Fruit fly (Drosophila melanogaster): ENCODE results near the gene fusl.
A peak's percentile ranks its signal among the peaks of the same experiment; 100 is the strongest.

The fusl gene

DNA sequence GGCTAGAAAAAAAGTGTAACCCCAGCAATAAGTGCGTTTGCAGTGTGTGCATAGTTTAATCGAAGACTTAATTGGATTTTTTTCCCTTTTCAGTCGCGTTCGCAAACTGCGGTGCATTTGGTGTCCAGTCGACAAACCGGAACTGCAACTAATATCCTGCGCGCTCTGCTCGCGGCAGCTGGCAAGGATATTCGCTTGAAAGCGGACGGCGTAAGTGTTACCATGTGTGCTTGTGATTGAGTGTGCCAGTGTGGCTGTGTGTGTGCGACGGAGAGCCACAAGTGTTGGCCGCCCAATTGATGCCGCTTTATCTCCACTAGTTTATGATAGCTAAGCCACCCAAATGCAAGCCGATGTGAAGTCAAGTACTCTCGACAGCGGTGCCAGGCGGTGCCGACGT is 15.6 kb upstream of the fusl start:
- TF ChIP-seq CG8319 (GFP tag; optimal IDR thresholded peaks at IDR 0.05) (no peak), fd59A (GFP tag; optimal IDR thresholded peaks at IDR 0.05) (no peak), topi (GFP tag; optimal IDR thresholded peaks at IDR 0.05) (no peak), CG32006 (GFP tag; optimal IDR thresholded peaks at IDR 0.05) (no peak), CG31627 (GFP tag; optimal IDR thresholded peaks at IDR 0.05) (no peak), achi (GFP tag; optimal IDR thresholded peaks at IDR 0.05) (no peak), Hr38 (GFP tag; optimal IDR thresholded peaks at IDR 0.05) (no peak), CG11902 (GFP tag; optimal IDR thresholded peaks at IDR 0.05) (no peak), CG6792 (GFP tag; optimal IDR thresholded peaks at IDR 0.05) (no peak), Eip93F (GFP tag; optimal IDR thresholded peaks at IDR 0.05) (no peak), CG1621 (tag; optimal IDR thresholded peaks at IDR 0.05) (no peak), CG11762 (GFP tag; optimal IDR thresholded peaks at IDR 0.05; ENCODE audit: insufficient read depth) (no peak), Met (GFP tag; optimal IDR thresholded peaks at IDR 0.05) (no peak), OdsH (GFP tag; optimal IDR thresholded peaks at IDR 0.05) (no peak)

DNA sequence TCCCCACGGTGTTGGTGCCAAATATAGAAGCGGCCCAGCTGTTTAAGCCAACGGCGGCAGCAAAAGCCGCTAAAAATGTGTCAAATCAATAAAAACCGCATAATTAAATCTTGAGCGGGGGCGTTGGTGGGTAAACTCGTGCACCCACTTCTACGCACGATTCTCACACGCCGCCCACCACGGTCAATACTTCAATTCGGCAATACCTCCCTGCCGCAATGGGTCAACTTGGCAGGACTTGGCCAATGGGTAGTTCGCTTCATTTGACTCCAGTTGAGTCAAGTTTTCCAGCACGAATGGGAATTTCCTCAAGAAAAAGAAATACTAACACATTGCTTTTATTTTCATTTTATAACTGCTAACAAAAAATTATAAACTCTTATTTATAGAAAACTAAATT is 10.7 kb upstream of the fusl start:
- TF ChIP-seq CG34406 (GFP tag; optimal IDR thresholded peaks at IDR 0.05) = no peak
- no peak for TF ChIP-seq Sox102F (GFP tag; optimal IDR thresholded peaks at IDR 0.05)
- TF ChIP-seq CG10669 (GFP tag; optimal IDR thresholded peaks at IDR 0.05) = no peak
- no peak for TF ChIP-seq CG15336 (GFP tag; IDR thresholded peaks at IDR 0.05)
- TF ChIP-seq CG6276 (GFP tag; optimal IDR thresholded peaks at IDR 0.05) = no peak
- TF ChIP-seq Sox14 (GFP tag; optimal IDR thresholded peaks at IDR 0.05) = no peak
- no peak for TF ChIP-seq Ets21C (GFP tag; optimal IDR thresholded peaks at IDR 0.05)
- no peak for TF ChIP-seq Ets96B (tag; optimal IDR thresholded peaks at IDR 0.05)
- no peak for TF ChIP-seq pdm3 (GFP tag; optimal IDR thresholded peaks at IDR 0.05)
- no peak for TF ChIP-seq CG11762 (GFP tag; optimal IDR thresholded peaks at IDR 0.05; ENCODE audit: insufficient read depth)
- no peak for TF ChIP-seq Eip75B (GFP tag; optimal IDR thresholded peaks at IDR 0.05)
- TF ChIP-seq net (GFP tag; optimal IDR thresholded peaks at IDR 0.05) = no peak
- no peak for TF ChIP-seq eg (GFP tag; IDR thresholded peaks at IDR 0.05)
- TF ChIP-seq fd59A (GFP tag; optimal IDR thresholded peaks at IDR 0.05) = no peak
- TF ChIP-seq Lpt (GFP tag; optimal IDR thresholded peaks at IDR 0.05) = no peak
- no peak for TF ChIP-seq CG11902 (GFP tag; optimal IDR thresholded peaks at IDR 0.05)
- TF ChIP-seq CG3919 (GFP tag; optimal IDR thresholded peaks at IDR 0.05) = no peak
- TF ChIP-seq CG6163 (GFP tag; IDR thresholded peaks at IDR 0.05) = no peak

DNA sequence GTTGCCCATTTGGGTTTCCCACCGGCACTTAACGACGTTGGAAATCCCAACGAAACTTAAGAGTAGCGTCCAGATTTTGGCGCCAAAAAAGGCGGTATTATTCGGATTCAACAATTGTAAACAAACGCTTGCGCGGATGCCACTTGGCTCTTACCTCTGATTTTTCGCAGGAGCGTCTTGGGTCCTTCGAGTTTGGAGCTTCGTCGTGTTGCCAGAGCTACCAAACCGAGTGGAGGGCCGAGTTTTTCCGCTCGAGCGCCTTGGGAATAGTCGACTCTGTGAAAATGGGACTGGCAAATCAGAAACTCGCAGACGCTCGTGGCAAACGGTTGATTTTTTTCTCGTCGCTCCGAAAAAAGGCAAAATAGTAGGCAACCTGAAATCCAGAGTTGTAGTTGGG is 8.0 kb upstream of the fusl start, which contains the start of gene nompC:
Gene nompC, plus strand, starts transcription at position 301 of the 400 bp plus-strand sequence.
- TF ChIP-seq lz (GFP tag; optimal IDR thresholded peaks at IDR 0.05) (no peak), cyc (GFP tag; optimal IDR thresholded peaks at IDR 0.05) (no peak)

DNA sequence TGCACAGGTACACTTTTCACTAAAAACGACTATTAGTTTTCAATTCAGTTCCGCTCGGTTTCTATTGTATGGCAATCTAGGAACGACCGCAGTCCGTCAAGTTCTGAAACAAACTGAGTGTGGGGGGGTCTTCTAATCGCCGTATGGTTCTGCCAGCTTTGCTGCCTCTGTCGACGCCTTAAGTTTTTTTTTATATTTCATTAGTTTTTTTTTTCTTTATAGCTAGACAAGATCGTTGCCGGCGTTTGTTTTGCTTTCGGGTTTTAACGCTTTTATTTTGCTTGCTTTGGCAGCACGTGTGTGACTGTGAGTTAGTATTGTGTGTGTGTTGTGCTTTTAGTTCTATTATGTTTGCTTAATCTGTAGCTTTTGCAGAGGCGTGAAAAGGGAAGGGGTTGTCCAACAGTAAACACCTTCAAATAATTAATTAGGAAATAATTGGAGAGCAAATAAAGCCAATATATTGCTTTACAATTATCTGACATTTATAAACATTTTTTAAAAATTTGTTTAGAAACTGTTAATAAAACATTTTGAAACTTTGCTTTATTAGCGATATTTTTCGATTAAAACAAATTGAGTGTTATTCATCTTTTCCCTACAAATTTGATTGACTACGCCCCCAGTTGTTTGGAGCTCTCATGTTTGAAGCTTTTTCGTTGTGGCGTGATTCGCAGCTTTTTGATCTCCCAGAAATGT is 4.4 kb upstream of the fusl start, which contains the start of gene Acsf2:
Gene Acsf2, minus strand, starts transcription at position 116 of the 699 bp plus-strand sequence.
- TF ChIP-seq Eip93F (GFP tag; optimal IDR thresholded peaks at IDR 0.05) = no peak
- TF ChIP-seq salr (GFP tag; optimal IDR thresholded peaks at IDR 0.05) = peak in 1 of 2 experiments; percentile 67
- peak; percentile 94 for TF ChIP-seq CG8119 (GFP tag; IDR thresholded peaks at IDR 0.05)
- TF ChIP-seq pdm3 (GFP tag; optimal IDR thresholded peaks at IDR 0.05) = peak; percentile 82
- peak; percentile 56 for TF ChIP-seq CG31627 (GFP tag; optimal IDR thresholded peaks at IDR 0.05)
- TF ChIP-seq CG6276 (GFP tag; optimal IDR thresholded peaks at IDR 0.05) = peak; percentile 90
- peak; percentile 9 for TF ChIP-seq CG10669 (GFP tag; optimal IDR thresholded peaks at IDR 0.05)
- TF ChIP-seq Hr39 (GFP tag; optimal IDR thresholded peaks at IDR 0.05) = peak; percentile 64
- TF ChIP-seq ss (GFP tag; optimal IDR thresholded peaks at IDR 0.05) = no peak
- TF ChIP-seq eg (GFP tag; IDR thresholded peaks at IDR 0.05) = peak; percentile 95
- TF ChIP-seq spab (GFP tag; optimal IDR thresholded peaks at IDR 0.05) = no peak
- no peak for TF ChIP-seq CG9139 (GFP tag; optimal IDR thresholded peaks at IDR 0.05)
- peak; percentile 90 for TF ChIP-seq Eip78C (GFP tag)
- no peak for TF ChIP-seq dsx (GFP tag; optimal IDR thresholded peaks at IDR 0.05; ENCODE audit: poor library complexity, severe bottlenecking)
- TF ChIP-seq CG8319 (GFP tag; optimal IDR thresholded peaks at IDR 0.05) = peak; percentile 5
- TF ChIP-seq fkh (GFP tag; optimal IDR thresholded peaks at IDR 0.05) = peak; percentile 95
- peak; percentile 97 for TF ChIP-seq CG11294 (GFP tag; IDR thresholded peaks at IDR 0.05)
- TF ChIP-seq CG7368 (GFP tag; optimal IDR thresholded peaks at IDR 0.05) = peak; percentile 36
- no peak for TF ChIP-seq Hr38 (GFP tag; optimal IDR thresholded peaks at IDR 0.05)
- peak; percentile 68 for TF ChIP-seq lz (GFP tag; optimal IDR thresholded peaks at IDR 0.05)
- peak; percentile 35 for TF ChIP-seq CG8632 (GFP tag; optimal IDR thresholded peaks at IDR 0.05)
- peak; percentile 69 for TF ChIP-seq esn (GFP tag; optimal IDR thresholded peaks at IDR 0.05)
- peak; percentile 81 for TF ChIP-seq svp (GFP tag)
- peak; percentile 86 for TF ChIP-seq net (GFP tag; optimal IDR thresholded peaks at IDR 0.05)

All from whole organism, prepupa.